Fruit fly (Drosophila melanogaster) whole organism, adult: Measurements from ENCODE around the gene alpha-Est7.

Experiments used
- CG1620 ChIP-seq: fragments of 200-800 bp; sonication (Bioruptor generic); optimal IDR thresholded peaks from 2 replicates; lab custom pipeline; 2016; ENCODE audit warnings: missing biosample characterization, missing genetic modification characterization
- CG5204 ChIP-seq: fragments of 200-800 bp; sonication (Bioruptor generic); optimal IDR thresholded peaks from 2 replicates; lab custom pipeline; 2016; ENCODE audit warnings: missing biosample characterization, missing genetic modification characterization
- CG7045 ChIP-seq: fragments of 200-800 bp; sonication (Bioruptor generic); optimal IDR thresholded peaks from 2 replicates; lab custom pipeline; 2017; ENCODE audit warnings: missing biosample characterization, mild to moderate bottlenecking, missing genetic modification characterization
- CG7101 ChIP-seq: fragments of 200-800 bp; sonication (Bioruptor generic); optimal IDR thresholded peaks from 2 replicates; lab custom pipeline; 2018; ENCODE audit warnings: missing biosample characterization, mild to moderate bottlenecking, missing genetic modification characterization, moderate library complexity
- Crg-1 ChIP-seq: fragments of 200-800 bp; sonication (Bioruptor generic); optimal IDR thresholded peaks from 2 replicates; lab custom pipeline; 2016; ENCODE audit warnings: missing biosample characterization, missing genetic modification characterization
- Hr96 ChIP-seq: fragments of 200-800 bp; sonication (Bioruptor generic); optimal IDR thresholded peaks from 2 replicates; lab custom pipeline; 2016; ENCODE audit warnings: missing biosample characterization, missing genetic modification characterization
- bab1 ChIP-seq: fragments of 200-800 bp; sonication (Bioruptor generic); optimal IDR thresholded peaks from 3 replicates; lab custom pipeline; 2019; ENCODE audit warnings: missing biosample characterization, mild to moderate bottlenecking, missing genetic modification characterization, moderate library complexity
- cic ChIP-seq: fragments of 200-800 bp; sonication (Bioruptor generic); optimal IDR thresholded peaks from 2 replicates; lab custom pipeline; 2017; ENCODE audit warnings: missing biosample characterization, mild to moderate bottlenecking, missing genetic modification characterization, moderate library complexity
- kay ChIP-seq: fragments of 200-800 bp; sonication (Bioruptor generic); peaks from one replicate; lab custom pipeline; 2016; ENCODE audit warnings: missing biosample characterization, missing genetic modification characterization, borderline replicate concordance
- ovo ChIP-seq: fragments of 200-800 bp; sonication (Bioruptor generic); optimal IDR thresholded peaks from 2 replicates; lab custom pipeline; 2016; ENCODE audit warnings: missing biosample characterization, missing genetic modification characterization
- tj ChIP-seq: fragments of 200-800 bp; sonication (Bioruptor generic); optimal IDR thresholded peaks from 3 replicates; lab custom pipeline; 2017; ENCODE audit warnings: missing biosample characterization, mild to moderate bottlenecking, missing genetic modification characterization, moderate library complexity

DNA sequence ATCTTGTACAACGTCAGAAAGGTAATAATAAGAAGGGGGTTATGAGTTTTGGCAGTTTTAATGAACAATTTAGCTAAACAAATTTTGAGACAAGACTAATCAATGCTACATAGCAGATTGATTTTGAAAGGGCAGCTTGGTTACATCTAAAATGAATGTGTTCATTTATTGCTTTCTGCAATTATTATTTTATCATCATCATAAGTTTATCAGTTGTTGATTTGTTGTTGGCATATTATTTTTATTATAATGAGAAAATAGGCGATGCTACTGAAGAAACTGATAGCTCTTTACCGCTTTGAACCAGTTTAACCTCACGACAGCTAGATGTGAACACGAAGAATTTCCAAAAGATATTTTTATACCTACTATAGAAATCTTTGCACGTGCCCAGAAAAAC lies 21.3 kb downstream of the alpha-Est7 start, which contains the start of gene Mics1:
- no peak for TF ChIP-seq CG7045 (GFP tag; lab: Kevin White, UChicago)
- no peak for TF ChIP-seq CG1620 (GFP tag; lab: Kevin White, UChicago)
- TF ChIP-seq tj (GFP tag; lab: Kevin White, UChicago) = no peak
- no peak for TF ChIP-seq bab1 (GFP tag; lab: Kevin White, UChicago)
- no peak for TF ChIP-seq Hr96
- no peak for TF ChIP-seq kay (GFP tag; lab: Kevin White, UChicago)
- TF ChIP-seq cic (GFP tag; lab: Kevin White, UChicago) = no peak
- TF ChIP-seq CG7101 = no peak
- no peak for TF ChIP-seq CG5204 (GFP tag; lab: Kevin White, UChicago)
- TF ChIP-seq Crg-1 (GFP tag; lab: Kevin White, UChicago) = no peak
- no peak for TF ChIP-seq ovo
